Fruit fly (Drosophila melanogaster): ENCODE measurements around the gene CG11857.

CG11857 gene

DNA sequence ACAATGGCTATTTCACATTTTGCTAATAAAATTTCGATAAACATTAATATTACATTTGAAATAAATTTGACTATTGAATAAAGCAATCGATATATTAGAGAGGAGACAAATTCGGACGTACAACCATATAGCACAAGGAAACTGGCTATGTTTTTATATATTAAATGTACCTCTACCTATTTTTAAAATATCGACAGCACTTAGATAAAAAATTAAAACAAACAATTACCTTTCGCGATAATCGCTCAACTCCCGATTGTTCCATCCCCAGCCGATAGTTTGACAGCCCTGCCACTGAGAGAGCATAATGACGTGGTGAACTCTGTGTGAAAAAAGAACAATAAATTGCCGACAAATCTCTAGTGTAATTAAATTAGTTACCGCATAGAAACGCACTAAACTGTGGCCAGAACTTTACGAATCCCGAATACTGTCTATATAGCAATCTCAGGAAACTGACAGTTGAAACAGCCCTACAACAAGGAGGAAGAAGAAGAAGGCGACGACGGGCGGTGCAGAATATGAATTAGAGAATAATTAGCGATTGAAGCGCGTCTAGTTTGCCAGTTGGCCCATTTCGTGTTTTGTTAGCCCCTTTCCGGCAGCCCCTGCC, at the start of gene CG11857 (continued):
- TF ChIP-seq D19B (GFP tag; optimal IDR thresholded peaks at IDR 0.05) (peak; percentile 90), CG15073 (GFP tag; optimal IDR thresholded peaks at IDR 0.05) (peak; percentile 80), fu2 (GFP tag; optimal IDR thresholded peaks at IDR 0.05) (peak; percentile 97), sug (tag; optimal IDR thresholded peaks at IDR 0.05) (peak; percentile 97), CG15269 (tag; optimal IDR thresholded peaks at IDR 0.05) (peak; percentile 97), CG3065 (GFP tag; optimal IDR thresholded peaks at IDR 0.05) (peak; percentile 96), Bteb2 (GFP tag; optimal IDR thresholded peaks at IDR 0.05) (peak; percentile 98), prd (optimal IDR thresholded peaks at IDR 0.05) (no peak), prd (GFP tag; IDR thresholded peaks at IDR 0.05) (peak; percentile 100), CG8089 (GFP tag; optimal IDR thresholded peaks at IDR 0.05) (peak; percentile 97), ase (GFP tag; IDR thresholded peaks at IDR 0.05) (peak; percentile 99), chif (GFP tag; optimal IDR thresholded peaks at IDR 0.05) (peak; percentile 97 to 98), dm (GFP tag; optimal IDR thresholded peaks at IDR 0.05) (peak; percentile 93), CG16779 (GFP tag; IDR thresholded peaks at IDR 0.05) (peak; percentile 94), Atf6 (GFP tag; IDR thresholded peaks at IDR 0.05) (peak; percentile 98), al (GFP tag; IDR thresholded peaks at IDR 0.05) (peak; percentile 99), ewg (GFP tag; optimal IDR thresholded peaks at IDR 0.05) (peak; percentile 92), Sry-β (GFP tag; optimal IDR thresholded peaks at IDR 0.05) (peak; percentile 78), CG6254 (GFP tag; optimal IDR thresholded peaks at IDR 0.05) (peak; percentile 74), CG4707 (GFP tag; optimal IDR thresholded peaks at IDR 0.05) (peak; percentile 82), tll (GFP tag; optimal IDR thresholded peaks at IDR 0.05) (peak; percentile 45 to 68), CG3407 (GFP tag; optimal IDR thresholded peaks at IDR 0.05) (peak; percentile 94), ro (GFP tag; IDR thresholded peaks at IDR 0.05) (peak; percentile 98), vfl (GFP tag; optimal IDR thresholded peaks at IDR 0.05) (peak; percentile 99), gfzf (GFP tag; optimal IDR thresholded peaks at IDR 0.05) (peak; percentile 44), grau (tag; optimal IDR thresholded peaks at IDR 0.05) (peak; percentile 97), sob (GFP tag; IDR thresholded peaks at IDR 0.05) (peak; percentile 100), Dip3 (GFP tag; optimal IDR thresholded peaks at IDR 0.05) (peak; percentile 97), CG33557 (GFP tag; optimal IDR thresholded peaks at IDR 0.05) (peak; percentile 96), vvl (GFP tag; IDR thresholded peaks at IDR 0.05) (peak; percentile 99), Drgx (GFP tag; IDR thresholded peaks at IDR 0.05) (peak; percentile 96), rib (GFP tag; IDR thresholded peaks at IDR 0.05) (peak; percentile 99), CG7372 (GFP tag; IDR thresholded peaks at IDR 0.05) (peak; percentile 99), CG5953 (GFP tag; IDR thresholded peaks at IDR 0.05) (peak; percentile 96), PHDP (tag; optimal IDR thresholded peaks at IDR 0.05) (peak; percentile 97), row (GFP tag; IDR thresholded peaks at IDR 0.05) (peak; percentile 100), Max (GFP tag; optimal IDR thresholded peaks at IDR 0.05) (peak; percentile 98), Eip74EF (GFP tag; optimal IDR thresholded peaks at IDR 0.05) (peak in 1 of 2 experiments; percentile 85), CG3995 (GFP tag; optimal IDR thresholded peaks at IDR 0.05) (peak; percentile 82), CG18619 (GFP tag; optimal IDR thresholded peaks at IDR 0.05) (peak; percentile 97), CG1024 (GFP tag; IDR thresholded peaks at IDR 0.05) (peak; percentile 95), aop (GFP tag; IDR thresholded peaks at IDR 0.05) (peak; percentile 96), tx (GFP tag; optimal IDR thresholded peaks at IDR 0.05) (peak; percentile 96), fd96Cb (tag; optimal IDR thresholded peaks at IDR 0.05) (peak; percentile 98), trem (tag; optimal IDR thresholded peaks at IDR 0.05) (peak; percentile 97), CG17385 (GFP tag; optimal IDR thresholded peaks at IDR 0.05) (peak; percentile 94), gce (GFP tag; IDR thresholded peaks at IDR 0.05) (peak; percentile 96), CG15479 (GFP tag; optimal IDR thresholded peaks at IDR 0.05) (peak; percentile 30), Hr3 (GFP tag; optimal IDR thresholded peaks at IDR 0.05) (peak; percentile 99), CG18599 (GFP tag; optimal IDR thresholded peaks at IDR 0.05) (peak; percentile 97)
